Fruit fly (Drosophila melanogaster) whole organism, embryonic: ENCODE results near the gene nerfin-2.

Source experiments
- Aef1 ChIP-seq: fragments of 200-800 bp; sonication (Bioruptor generic); IDR thresholded peaks from 3 replicates; pipeline ENCODE4 v1.3.6; 2022; ENCODE audit warnings: missing biosample characterization, missing genetic modification characterization
- Bteb2 ChIP-seq: fragments of 200-800 bp; sonication (Bioruptor generic); optimal IDR thresholded peaks from 2 replicates; lab custom pipeline; 2016; ENCODE audit warnings: missing biosample characterization, missing genetic modification characterization
- CG11560 ChIP-seq: fragments of 200-800 bp; sonication (Bioruptor generic); IDR thresholded peaks from 3 replicates; pipeline ENCODE4 v1.3.6; 2022; ENCODE audit warnings: missing biosample characterization, missing genetic modification characterization
- CG12104 ChIP-seq: fragments of 200-800 bp; sonication (Bioruptor generic); optimal IDR thresholded peaks from 3 replicates; lab custom pipeline; 2016; ENCODE audit warnings: missing biosample characterization, missing genetic modification characterization
- CG12769 ChIP-seq: fragments of 200-800 bp; sonication (Bioruptor generic); optimal IDR thresholded peaks from 2 replicates; lab custom pipeline; 2019; ENCODE audit warnings: missing biosample characterization, mild to moderate bottlenecking, missing genetic modification characterization, moderate library complexity
- CG13424 ChIP-seq: fragments of 200-800 bp; sonication (Bioruptor generic); optimal IDR thresholded peaks from 2 replicates; lab custom pipeline; 2019; ENCODE audit warnings: missing biosample characterization, mild to moderate bottlenecking, missing genetic modification characterization, moderate library complexity
- CG14667 ChIP-seq: fragments of 200-800 bp; sonication (Bioruptor generic); IDR thresholded peaks from 2 replicates; pipeline ENCODE4 v1.3.6; 2022; ENCODE audit warnings: missing biosample characterization, missing genetic modification characterization
- CG15011 ChIP-seq: fragments of 200-800 bp; sonication (Bioruptor generic); optimal IDR thresholded peaks from 3 replicates; lab custom pipeline; 2018; ENCODE audit warnings: missing biosample characterization, mild to moderate bottlenecking, missing genetic modification characterization
- CG15514 ChIP-seq: fragments of 200-800 bp; sonication (Bioruptor generic); optimal IDR thresholded peaks from 3 replicates; lab custom pipeline; 2017; ENCODE audit warnings: missing biosample characterization, missing genetic modification characterization, mild to moderate bottlenecking, moderate library complexity, missing genetic modification reagents
- CG17186 ChIP-seq: fragments of 200-800 bp; sonication (Bioruptor generic); optimal IDR thresholded peaks from 3 replicates; lab custom pipeline; 2017; ENCODE audit warnings: missing biosample characterization, missing genetic modification reagents, missing genetic modification characterization
- CG17385 ChIP-seq: fragments of 200-800 bp; sonication (Bioruptor generic); optimal IDR thresholded peaks from 3 replicates; lab custom pipeline; 2018; ENCODE audit warnings: missing biosample characterization, mild to moderate bottlenecking, missing genetic modification characterization
- CG31441 ChIP-seq: fragments of 200-800 bp; sonication (Bioruptor generic); IDR thresholded peaks from 2 replicates; pipeline ENCODE4 v1.3.6; 2022; ENCODE audit warnings: missing biosample characterization, missing genetic modification characterization
- CG32767 ChIP-seq: fragments of 200-800 bp; sonication (Bioruptor generic); IDR thresholded peaks from 2 replicates; pipeline ENCODE4 v1.3.6; 2022; ENCODE audit warnings: missing biosample characterization, missing genetic modification characterization
- CG7839 ChIP-seq: fragments of 200-800 bp; sonication (Bioruptor generic); optimal IDR thresholded peaks from 3 replicates; lab custom pipeline; 2018; ENCODE audit warnings: missing biosample characterization, mild to moderate bottlenecking, missing genetic modification characterization, moderate library complexity
- CG7987 ChIP-seq: fragments of 200-800 bp; sonication (Bioruptor generic); optimal IDR thresholded peaks from 2 replicates; lab custom pipeline; 2018; ENCODE audit warnings: missing biosample characterization, mild to moderate bottlenecking, missing genetic modification characterization, moderate library complexity
- ERR ChIP-seq: fragments of 200-800 bp; sonication (Bioruptor generic); optimal IDR thresholded peaks from 2 replicates; lab custom pipeline; 2016; ENCODE audit warnings: missing biosample characterization, missing genetic modification characterization
- Elba2 ChIP-seq: fragments of 200-800 bp; sonication (Bioruptor generic); optimal IDR thresholded peaks from 3 replicates; lab custom pipeline; 2016; ENCODE audit warnings: missing biosample characterization, missing genetic modification characterization
- HLH3B ChIP-seq: fragments of 200-800 bp; sonication (Bioruptor generic); IDR thresholded peaks from 2 replicates; pipeline ENCODE4 v1.3.6; 2022; ENCODE audit warnings: missing biosample characterization, missing genetic modification characterization
- Hsf ChIP-seq: fragments of 200-800 bp; sonication (Bioruptor generic); optimal IDR thresholded peaks from 3 replicates; lab custom pipeline; 2016; ENCODE audit warnings: missing biosample characterization, missing genetic modification characterization
- Lpt ChIP-seq: fragments of >200 bp; optimal IDR thresholded peaks from 2 replicates; lab custom pipeline; 2018; ENCODE audit warnings: missing biosample characterization, missing genetic modification characterization
- Rx ChIP-seq: fragments of 200-800 bp; sonication (Bioruptor generic); IDR thresholded peaks from 2 replicates; pipeline ENCODE4 v1.3.6; 2022; ENCODE audit warnings: missing biosample characterization, missing genetic modification characterization
- Trl ChIP-seq, 3 experiments: fragments of >200 bp in 2 of 3; fragments of 200-800 bp in 1 of 3; sonication (Bioruptor generic) in 1 of 3; optimal IDR thresholded peaks; 2 replicates in 1 of 3; 3 replicates in 2 of 3; lab custom pipeline; 2016 to 2017; ENCODE audit warnings: missing biosample characterization in 1 of 3, missing genetic modification characterization in 1 of 3
- ap ChIP-seq: fragments of 200-800 bp; sonication (Bioruptor generic); IDR thresholded peaks from 2 replicates; pipeline ENCODE4 v1.3.6; 2022; ENCODE audit warnings: missing biosample characterization, missing genetic modification characterization
- cg ChIP-seq: fragments of 200-800 bp; sonication (Bioruptor generic); optimal IDR thresholded peaks from 3 replicates; lab custom pipeline; 2019; ENCODE audit warnings: missing biosample characterization, mild to moderate bottlenecking, missing genetic modification characterization, moderate library complexity
- chinmo ChIP-seq: fragments of 200-800 bp; sonication (Bioruptor generic); IDR thresholded peaks from 4 replicates; pipeline ENCODE4 v1.3.6; 2022; ENCODE audit warnings: missing biosample characterization, missing genetic modification characterization; ENCODE audit not compliant: partially characterized antibody
- disco-r ChIP-seq: fragments of 200-800 bp; sonication (Bioruptor generic); optimal IDR thresholded peaks from 2 replicates; lab custom pipeline; 2016; ENCODE audit warnings: missing biosample characterization, missing genetic modification characterization
- dmrt11E ChIP-seq: fragments of 200-800 bp; sonication (Bioruptor generic); optimal IDR thresholded peaks from 3 replicates; lab custom pipeline; 2018; ENCODE audit warnings: missing biosample characterization, mild to moderate bottlenecking, missing genetic modification characterization, moderate library complexity
- ewg ChIP-seq: fragments of 200-800 bp; sonication (Bioruptor generic); optimal IDR thresholded peaks from 3 replicates; lab custom pipeline; 2017; ENCODE audit warnings: mild to moderate bottlenecking, missing biosample characterization, missing genetic modification reagents, missing genetic modification characterization
- fd64A ChIP-seq: fragments of 200-800 bp; sonication (Bioruptor generic); optimal IDR thresholded peaks from 3 replicates; lab custom pipeline; 2018; ENCODE audit warnings: missing biosample characterization, mild to moderate bottlenecking, missing genetic modification characterization
- ftz-f1 ChIP-seq: fragments of 200-800 bp; sonication (Bioruptor generic); optimal IDR thresholded peaks from 2 replicates; lab custom pipeline; 2016; ENCODE audit warnings: missing biosample characterization, missing genetic modification characterization
- gem ChIP-seq: fragments of 200-800 bp; sonication (Bioruptor generic); optimal IDR thresholded peaks from 2 replicates; lab custom pipeline; 2019; ENCODE audit warnings: missing biosample characterization, mild to moderate bottlenecking, missing genetic modification characterization, moderate library complexity
- gfzf ChIP-seq: fragments of 200-800 bp; sonication (Bioruptor generic); optimal IDR thresholded peaks from 2 replicates; lab custom pipeline; 2016; ENCODE audit warnings: missing biosample characterization, mild to moderate bottlenecking, missing genetic modification characterization, moderate library complexity
- luna ChIP-seq: fragments of 200-800 bp; sonication (Bioruptor generic); optimal IDR thresholded peaks from 2 replicates; lab custom pipeline; 2016; ENCODE audit warnings: missing biosample characterization, missing genetic modification characterization
- nerfin-2 ChIP-seq: fragments of 200-800 bp; sonication (Bioruptor generic); IDR thresholded peaks from 2 replicates; pipeline ENCODE4 v1.3.6; 2022; ENCODE audit warnings: missing biosample characterization, missing genetic modification characterization; ENCODE audit not compliant: partially characterized antibody
- pfk ChIP-seq: fragments of 200-800 bp; sonication (Bioruptor generic); optimal IDR thresholded peaks from 2 replicates; lab custom pipeline; 2018; ENCODE audit warnings: missing biosample characterization, mild to moderate bottlenecking, missing genetic modification characterization, moderate library complexity
- pho ChIP-seq: fragments of 200-800 bp; sonication (Bioruptor generic); optimal IDR thresholded peaks from 2 replicates; lab custom pipeline; 2016; ENCODE audit warnings: missing biosample characterization, missing genetic modification characterization
- row ChIP-seq: fragments of 200-800 bp; sonication (Bioruptor generic); IDR thresholded peaks from 3 replicates; pipeline ENCODE4 v1.3.6; 2022; ENCODE audit warnings: missing biosample characterization, missing genetic modification characterization
- scrt ChIP-seq: fragments of 200-800 bp; sonication (Bioruptor generic); optimal IDR thresholded peaks from 2 replicates; lab custom pipeline; 2018; ENCODE audit warnings: missing biosample characterization, mild to moderate bottlenecking, missing genetic modification characterization, moderate library complexity
- slp2 ChIP-seq: fragments of 200-800 bp; sonication (Bioruptor generic); optimal IDR thresholded peaks from 2 replicates; lab custom pipeline; 2016; ENCODE audit warnings: missing biosample characterization, missing genetic modification characterization
- so ChIP-seq: fragments of 200-800 bp; sonication (Bioruptor generic); IDR thresholded peaks from 3 replicates; pipeline ENCODE4 v1.3.6; 2022; ENCODE audit warnings: missing biosample characterization, missing genetic modification characterization
- sr ChIP-seq: fragments of 200-800 bp; sonication (Bioruptor generic); IDR thresholded peaks from 3 replicates; pipeline ENCODE4 v1.3.6; 2022; ENCODE audit warnings: missing biosample characterization, missing genetic modification characterization
- stc ChIP-seq: fragments of 200-800 bp; sonication (Bioruptor generic); IDR thresholded peaks from 2 replicates; pipeline ENCODE4 v1.3.6; 2022; ENCODE audit warnings: missing biosample characterization, missing genetic modification characterization
- tgo ChIP-seq: fragments of 200-800 bp; sonication (Bioruptor generic); IDR thresholded peaks from 3 replicates; pipeline ENCODE4 v1.3.6; 2022; ENCODE audit warnings: missing biosample characterization, missing genetic modification characterization
- ttk ChIP-seq: fragments of 200-800 bp; sonication (Bioruptor generic); IDR thresholded peaks from 2 replicates; pipeline ENCODE4 v2.1.2; 2022; ENCODE audit warnings: missing biosample characterization, missing genetic modification characterization
- tx ChIP-seq: fragments of 200-800 bp; sonication (Bioruptor generic); optimal IDR thresholded peaks from 2 replicates; lab custom pipeline; 2016; ENCODE audit warnings: missing biosample characterization, missing genetic modification characterization
- vnd ChIP-seq: fragments of 200-800 bp; sonication (Bioruptor generic); IDR thresholded peaks from 3 replicates; pipeline ENCODE4 v1.3.6; 2022; ENCODE audit warnings: missing biosample characterization, missing genetic modification characterization; ENCODE audit not compliant: partially characterized antibody

The nerfin-2 gene

DNA sequence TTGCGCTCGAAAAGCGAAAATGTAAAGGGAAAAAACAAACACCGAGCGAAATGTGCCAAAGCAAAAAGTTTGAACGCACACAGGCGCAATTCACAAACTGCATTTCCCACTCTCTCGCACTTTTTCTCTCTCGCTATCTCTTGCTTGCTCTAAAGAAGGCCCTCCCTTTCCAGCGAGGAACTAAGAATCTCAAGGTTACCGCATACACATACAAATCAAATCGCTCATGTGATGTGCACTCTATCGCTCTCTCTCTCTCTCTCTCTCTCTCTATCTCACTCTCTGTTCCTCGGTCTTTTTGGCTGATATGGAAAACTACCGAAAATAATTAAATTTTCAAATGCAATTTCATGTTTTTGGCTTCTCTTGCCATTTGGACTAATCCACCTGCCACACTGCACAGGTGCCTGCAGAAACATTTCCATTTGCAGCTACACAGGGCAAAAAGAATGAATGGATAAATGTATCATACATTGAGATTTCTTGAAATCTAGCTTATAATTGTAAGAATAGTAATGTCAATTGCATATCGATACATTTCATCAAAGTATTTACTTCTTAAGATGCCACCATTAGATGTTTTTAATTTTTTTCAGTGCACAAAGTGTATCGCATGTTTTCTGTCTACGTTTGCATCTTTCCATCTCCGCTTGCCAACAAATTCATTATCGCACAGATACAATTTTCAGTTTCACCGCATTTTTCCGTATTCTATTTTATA is 8.5 kb downstream of the nerfin-2 start (continued):
- TF ChIP-seq CG13424 (tag; lab: Kevin White, UChicago) (peak; percentile 8), luna (GFP tag; lab: Kevin White, UChicago) (no peak), CG12104 (no peak), HLH3B (GFP tag; lab: Robert Waterston, UW) (0 out of 2 replicates have a peak, but pooled peaks have one; percentile 40), ap (GFP tag; lab: Robert Waterston, UW) (no peak), Lpt (GFP tag; lab: Kevin White, UChicago) (no peak), dmrt11E (peak; percentile 27), vnd (no peak), CG12769 (no peak), pho (no peak), stc (GFP tag; lab: Robert Waterston, UW) (no peak), tgo (GFP tag; lab: Robert Waterston, UW) (peak; percentile 30; the same call in 1 of the 3 replicates), fd64A (GFP tag; lab: Kevin White, UChicago) (no peak), CG17186 (GFP tag; lab: Kevin White, UChicago) (no peak), tx (peak; percentile 8), disco-r (no peak), Bteb2 (GFP tag; lab: Kevin White, UChicago) (no peak), Aef1 (GFP tag; lab: Robert Waterston, UW) (peak; percentile 26; the same call in 1 of the 3 replicates), gfzf (no peak), slp2 (no peak), CG11560 (no peak), CG17385 (GFP tag; lab: Kevin White, UChicago) (no peak), Elba2 (GFP tag; lab: Kevin White, UChicago) (no peak), CG7987 (GFP tag; lab: Kevin White, UChicago) (no peak), gem (peak; percentile 62), CG7839 (peak; percentile 35), so (peak; percentile 46; the same call in 1 of the 3 replicates), nerfin-2 (GFP tag; lab: Robert Waterston, UW) (no peak; the same call in 1 of the 2 replicates), CG15514 (GFP tag; lab: Kevin White, UChicago) (peak; percentile 4)

DNA sequence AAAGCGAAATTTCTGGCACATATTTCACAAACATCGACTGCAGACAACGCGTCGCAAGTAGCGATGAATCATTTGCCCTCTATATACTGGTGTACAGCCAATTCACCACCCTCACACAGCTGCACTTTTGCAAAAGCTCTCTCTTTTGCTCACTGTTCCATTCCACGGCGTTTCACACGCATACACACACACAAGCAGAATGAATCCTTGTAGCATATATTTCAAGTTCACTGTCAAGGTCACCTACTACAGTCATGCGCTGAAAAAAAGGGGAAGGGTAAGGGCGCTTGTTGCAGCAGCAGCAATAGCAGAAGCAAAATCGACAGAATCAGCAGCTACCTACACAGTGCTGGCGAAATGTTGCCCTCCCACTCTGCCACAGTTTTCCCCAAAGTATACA is 9.8 kb downstream of the nerfin-2 start:
- peak; percentile 55 for TF ChIP-seq cg (GFP tag; lab: Kevin White, UChicago)
- peak; percentile 86 for TF ChIP-seq pfk
- 0 out of 3 replicates have a peak, but pooled peaks have one; percentile 5 for TF ChIP-seq row (GFP tag; lab: Robert Waterston, UW)
- peak; percentile 69; the same call in 1 of the 4 replicates for TF ChIP-seq chinmo (GFP tag; lab: Robert Waterston, UW)
- peak; percentile 6 to 20 for TF ChIP-seq Trl (optimal IDR thresholded peaks at IDR 0.05; lab: Kevin White, UChicago)
- TF ChIP-seq Trl (GFP tag; optimal IDR thresholded peaks at IDR 0.05; lab: Kevin White, UChicago): no peak
- TF ChIP-seq ftz-f1 (GFP tag; lab: Kevin White, UChicago): peak; percentile 85
- no peak for TF ChIP-seq Rx (GFP tag; lab: Robert Waterston, UW)
- TF ChIP-seq CG31441: no peak
- 0 out of 2 replicates have a peak, but pooled peaks have one; percentile 20 for TF ChIP-seq ttk (GFP tag; lab: Robert Waterston, UW)
- 0 out of 2 replicates have a peak, but pooled peaks have one; percentile 33 for TF ChIP-seq CG32767 (GFP tag; lab: Robert Waterston, UW)
- 0 out of 2 replicates have a peak, but pooled peaks have one; percentile 6 for TF ChIP-seq CG14667 (GFP tag; lab: Robert Waterston, UW)
- no peak for TF ChIP-seq CG15011 (GFP tag; lab: Kevin White, UChicago)
- TF ChIP-seq ERR (GFP tag; lab: Kevin White, UChicago): peak; percentile 55
- no peak for TF ChIP-seq Hsf (GFP tag; lab: Kevin White, UChicago)
- peak; percentile 81 for TF ChIP-seq ewg (GFP tag; lab: Kevin White, UChicago)
- TF ChIP-seq scrt (GFP tag; lab: Kevin White, UChicago): peak; percentile 4
- TF ChIP-seq sr (GFP tag; lab: Robert Waterston, UW): no peak
